Worm (Caenorhabditis elegans) whole organism, mixed stage, embryonic: Measurements from ENCODE around the gene T01B7.9.

Source experiments
- M03D4.4 ChIP-seq: sonication (generic microtip); optimal IDR thresholded peaks from 2 replicates; lab custom pipeline; 2017; ENCODE audit warnings: mild to moderate bottlenecking, missing genetic modification characterization, missing compliant biosample characterization
- elt-3 ChIP-seq: fragments of 150-350 bp; optimal IDR thresholded peaks from 2 replicates; lab custom pipeline; 2014; ENCODE audit warnings: missing biosample characterization, missing genetic modification characterization
- lin-13 ChIP-seq: fragments of 150-350 bp; optimal IDR thresholded peaks from 2 replicates; lab custom pipeline; 2014; ENCODE audit warnings: missing biosample characterization, missing genetic modification characterization
- lin-32 ChIP-seq: fragments of 200-800 bp; sonication (Bioruptor generic); optimal IDR thresholded peaks from 2 replicates; lab custom pipeline; 2018; ENCODE audit warnings: mild to moderate bottlenecking, missing genetic modification characterization, missing compliant biosample characterization
- lsy-2 ChIP-seq: fragments of 150-350 bp; optimal IDR thresholded peaks from 2 replicates; lab custom pipeline; 2014; ENCODE audit warnings: missing biosample characterization, missing genetic modification characterization
- nhr-28 ChIP-seq: fragments of 150-350 bp; optimal IDR thresholded peaks from 2 replicates; lab custom pipeline; 2014; ENCODE audit warnings: missing biosample characterization, missing genetic modification characterization
- snpc-4 ChIP-seq: fragments of 150-350 bp; optimal IDR thresholded peaks from 2 replicates; lab custom pipeline; 2014; ENCODE audit warnings: missing biosample characterization, missing genetic modification characterization

DNA sequence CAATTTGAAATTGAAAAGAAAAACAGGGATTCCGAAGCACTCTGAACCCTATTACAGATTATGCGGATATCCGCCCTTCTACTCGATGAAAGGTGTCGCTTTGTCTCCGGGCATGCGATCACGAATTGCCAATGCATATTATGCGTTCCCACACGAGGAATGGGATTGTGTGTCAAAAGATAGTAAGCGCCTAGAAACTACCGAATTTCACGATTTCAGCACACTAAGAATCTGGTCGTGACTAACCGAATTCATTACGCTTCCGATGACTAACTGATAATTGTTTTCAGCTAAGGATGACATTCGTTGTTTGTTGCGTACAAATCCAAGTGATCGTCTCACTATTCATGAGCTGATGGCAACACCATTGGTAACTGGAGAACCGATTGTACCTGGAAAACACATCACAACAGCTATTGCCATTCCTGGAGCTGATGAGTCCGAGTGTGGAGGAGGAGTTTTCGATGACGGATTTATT is 19.7 kb upstream of the T01B7.9 start:
- TF ChIP-seq nhr-28 (tag; lab: Kevin White, UChicago) (no peak), lsy-2 (tag; lab: Kevin White, UChicago) (no peak), snpc-4 (tag; lab: Kevin White, UChicago) (no peak), lin-32 (GFP tag; lab: Kevin White, UChicago) (no peak), lin-13 (tag; lab: Kevin White, UChicago) (no peak), M03D4.4 (tag; lab: Kevin White, UChicago) (no peak), elt-3 (no peak)
